Fruit fly (Drosophila melanogaster): ENCODE results near the gene Gss1.

DNA sequence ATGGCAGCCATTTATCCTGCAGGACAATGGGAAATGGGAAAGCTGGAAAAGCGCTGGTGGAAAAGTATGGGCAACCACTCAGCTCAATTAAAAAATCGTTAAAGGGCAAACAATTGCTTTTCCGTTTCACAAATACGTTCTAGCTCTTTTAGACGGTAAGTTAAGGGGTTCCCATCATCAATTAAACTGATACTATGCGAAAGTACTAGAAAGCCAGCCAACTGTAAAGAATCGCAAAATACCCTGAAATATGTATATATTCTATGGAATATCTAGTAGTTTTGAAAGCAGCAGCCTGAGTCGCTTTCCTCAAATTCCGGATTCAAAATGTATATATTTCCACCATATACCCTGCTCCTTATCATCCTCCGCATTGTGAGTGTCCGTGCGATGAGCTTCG, 5.9 kb upstream of the Gss1 start, which contains the start of gene CG12985:
- TF ChIP-seq CG16779 (tag; optimal IDR thresholded peaks at IDR 0.05) = no peak
- no peak for TF ChIP-seq CG11762 (GFP tag; optimal IDR thresholded peaks at IDR 0.05; ENCODE audit: insufficient read depth)
- no peak for TF ChIP-seq Lpt (GFP tag; optimal IDR thresholded peaks at IDR 0.05)
- no peak for TF ChIP-seq CG8119 (GFP tag; IDR thresholded peaks at IDR 0.05)
- TF ChIP-seq CG10669 (GFP tag; optimal IDR thresholded peaks at IDR 0.05) = no peak
- no peak for TF ChIP-seq CG6276 (GFP tag; optimal IDR thresholded peaks at IDR 0.05)
- TF ChIP-seq ss (GFP tag; optimal IDR thresholded peaks at IDR 0.05) = no peak
- TF ChIP-seq fd59A (GFP tag; optimal IDR thresholded peaks at IDR 0.05) = no peak
- no peak for TF ChIP-seq Gug (GFP tag; IDR thresholded peaks at IDR 0.05)
